Fruit fly (Drosophila melanogaster) whole organism, embryonic: Measurements from ENCODE around the gene CG11726.
A peak's percentile ranks its signal among the peaks of the same experiment; 100 is the strongest.

Experiments
- CG10543 ChIP-seq: fragments of 200-800 bp; sonication (Bioruptor generic); optimal IDR thresholded peaks from 3 replicates; lab custom pipeline; 2017; ENCODE audit warnings: missing biosample characterization, mild to moderate bottlenecking, missing genetic modification characterization, moderate library complexity
- CG11247 ChIP-seq: fragments of 200-800 bp; sonication (Bioruptor generic); IDR thresholded peaks from 2 replicates; pipeline ENCODE4 v1.3.6; 2022; ENCODE audit warnings: missing biosample characterization, missing genetic modification characterization
- CG11456 ChIP-seq: fragments of 200-800 bp; sonication (Bioruptor generic); IDR thresholded peaks from 3 replicates; pipeline ENCODE4 v1.3.6; 2022; ENCODE audit warnings: missing biosample characterization, missing genetic modification characterization
- CG1233 ChIP-seq: fragments of 200-800 bp; sonication (Bioruptor generic); optimal IDR thresholded peaks from 4 replicates; lab custom pipeline; 2018; ENCODE audit warnings: missing biosample characterization, mild to moderate bottlenecking, missing genetic modification characterization
- CG1529 ChIP-seq: fragments of 200-800 bp; sonication (Bioruptor generic); optimal IDR thresholded peaks from 3 replicates; lab custom pipeline; 2018; ENCODE audit warnings: missing biosample characterization, missing genetic modification characterization
- CG16813 ChIP-seq: fragments of 200-800 bp; sonication (Bioruptor generic); IDR thresholded peaks from 3 replicates; pipeline ENCODE4 v1.3.6; 2022; ENCODE audit warnings: missing biosample characterization, missing genetic modification characterization; ENCODE audit not compliant: partially characterized antibody
- CG17328 ChIP-seq: fragments of 200-800 bp; sonication (Bioruptor generic); IDR thresholded peaks from 2 replicates; pipeline ENCODE4 v1.3.6; 2022; ENCODE audit warnings: missing biosample characterization, missing genetic modification characterization
- CG18476 ChIP-seq: fragments of 200-800 bp; sonication (Bioruptor generic); optimal IDR thresholded peaks from 2 replicates; lab custom pipeline; 2016; ENCODE audit warnings: missing biosample characterization, mild to moderate bottlenecking, missing genetic modification characterization
- CG30020 ChIP-seq: fragments of 200-800 bp; optimal IDR thresholded peaks from 2 replicates; lab custom pipeline; 2019; ENCODE audit warnings: missing biosample characterization, mild to moderate bottlenecking, missing genetic modification characterization, moderate library complexity
- CG34376 ChIP-seq: fragments of 200-800 bp; sonication (Bioruptor generic); optimal IDR thresholded peaks from 2 replicates; lab custom pipeline; 2018; ENCODE audit warnings: missing biosample characterization, mild to moderate bottlenecking, missing genetic modification characterization
- CG3838 ChIP-seq: fragments of 200-800 bp; sonication (Bioruptor generic); optimal IDR thresholded peaks from 3 replicates; lab custom pipeline; 2016; ENCODE audit warnings: missing biosample characterization, missing genetic modification characterization
- CG4424 ChIP-seq: fragments of 200-800 bp; sonication (Bioruptor generic); optimal IDR thresholded peaks from 3 replicates; lab custom pipeline; 2016; ENCODE audit warnings: missing biosample characterization, missing genetic modification characterization
- CG4617 ChIP-seq: fragments of 200-800 bp; sonication (Bioruptor generic); optimal IDR thresholded peaks from 3 replicates; lab custom pipeline; 2016; ENCODE audit warnings: missing biosample characterization, missing genetic modification characterization, borderline replicate concordance
- CG4820 ChIP-seq: fragments of 200-800 bp; sonication (Bioruptor generic); optimal IDR thresholded peaks from 3 replicates; lab custom pipeline; 2016; ENCODE audit warnings: missing biosample characterization, missing genetic modification characterization
- CG5180 ChIP-seq: fragments of 200-800 bp; sonication (Bioruptor generic); optimal IDR thresholded peaks from 3 replicates; lab custom pipeline; 2017; ENCODE audit warnings: missing biosample characterization, missing genetic modification characterization, mild to moderate bottlenecking, moderate library complexity, missing genetic modification reagents
- CG7745 ChIP-seq: fragments of 200-800 bp; sonication (Bioruptor generic); optimal IDR thresholded peaks from 2 replicates; lab custom pipeline; 2018; ENCODE audit warnings: missing biosample characterization, mild to moderate bottlenecking, missing genetic modification characterization, moderate library complexity
- CG7987 ChIP-seq: fragments of 200-800 bp; sonication (Bioruptor generic); optimal IDR thresholded peaks from 2 replicates; lab custom pipeline; 2018; ENCODE audit warnings: missing biosample characterization, mild to moderate bottlenecking, missing genetic modification characterization, moderate library complexity
- CG8359 ChIP-seq: fragments of 200-800 bp; sonication (Bioruptor generic); optimal IDR thresholded peaks from 2 replicates; lab custom pipeline; 2017; ENCODE audit warnings: missing biosample characterization, mild to moderate bottlenecking, missing genetic modification characterization, borderline replicate concordance
- CG9215 ChIP-seq: fragments of 200-800 bp; sonication (Bioruptor generic); IDR thresholded peaks from 2 replicates; pipeline ENCODE4 v1.3.6; 2022; ENCODE audit warnings: missing biosample characterization, missing genetic modification characterization
- HLH4C ChIP-seq: fragments of 200-800 bp; sonication (Bioruptor generic); IDR thresholded peaks from 3 replicates; pipeline ENCODE4 v1.3.6; 2022; ENCODE audit warnings: missing biosample characterization, missing genetic modification characterization; ENCODE audit not compliant: partially characterized antibody
- Lhr ChIP-seq: fragments of 200-800 bp; sonication (Bioruptor generic); optimal IDR thresholded peaks from 3 replicates; lab custom pipeline; 2017; ENCODE audit warnings: mild to moderate bottlenecking, missing biosample characterization, missing genetic modification reagents, missing genetic modification characterization
- Lim3 ChIP-seq: fragments of 200-800 bp; sonication (Bioruptor generic); IDR thresholded peaks from 2 replicates; pipeline ENCODE4 v1.3.6; 2022; ENCODE audit warnings: missing biosample characterization, missing genetic modification characterization
- MESR4 ChIP-seq: fragments of 200-800 bp; sonication (Bioruptor generic); optimal IDR thresholded peaks from 2 replicates; lab custom pipeline; 2018; ENCODE audit warnings: missing biosample characterization, mild to moderate bottlenecking, missing genetic modification characterization, moderate library complexity
- Meics ChIP-seq: fragments of 200-800 bp; sonication (Bioruptor generic); optimal IDR thresholded peaks from 2 replicates; lab custom pipeline; 2017; ENCODE audit warnings: missing biosample characterization, mild to moderate bottlenecking, missing genetic modification characterization
- Oaz ChIP-seq: fragments of 200-800 bp; sonication (Bioruptor generic); IDR thresholded peaks from 2 replicates; pipeline ENCODE4 v1.3.6; 2022; ENCODE audit warnings: missing biosample characterization, missing genetic modification characterization
- Pdp1 ChIP-seq, 2 experiments: fragments of 200-800 bp; sonication (Bioruptor generic); optimal IDR thresholded peaks; 3 replicates each; lab custom pipeline; 2016; ENCODE audit warnings: missing biosample characterization in 2 of 2, missing genetic modification characterization in 2 of 2, mild to moderate bottlenecking in 1 of 2, moderate library complexity in 1 of 2
- Ptx1 ChIP-seq: fragments of 200-800 bp; sonication (Bioruptor generic); IDR thresholded peaks from 2 replicates; pipeline ENCODE4 v1.3.6; 2022; ENCODE audit warnings: missing biosample characterization, missing genetic modification characterization
- Sin3A ChIP-seq: fragments of >200 bp; optimal IDR thresholded peaks from 2 replicates; lab custom pipeline; 2018
- Trl ChIP-seq, 3 experiments: fragments of >200 bp in 2 of 3; fragments of 200-800 bp in 1 of 3; sonication (Bioruptor generic) in 1 of 3; optimal IDR thresholded peaks; 2 replicates in 1 of 3; 3 replicates in 2 of 3; lab custom pipeline; 2016 to 2017; ENCODE audit warnings: missing biosample characterization in 1 of 3, missing genetic modification characterization in 1 of 3
- YL-1 ChIP-seq: fragments of 200-800 bp; sonication (Bioruptor generic); optimal IDR thresholded peaks from 3 replicates; lab custom pipeline; 2017; ENCODE audit warnings: missing biosample characterization, mild to moderate bottlenecking, missing genetic modification characterization
- ash1 ChIP-seq: fragments of 200-800 bp; sonication (Bioruptor generic); optimal IDR thresholded peaks from 2 replicates; lab custom pipeline; 2018; ENCODE audit warnings: missing biosample characterization, mild to moderate bottlenecking, missing genetic modification characterization
- bcd ChIP-seq: fragments of 200-800 bp; sonication (Bioruptor generic); optimal IDR thresholded peaks from 2 replicates; lab custom pipeline; 2017; ENCODE audit warnings: missing biosample characterization, mild to moderate bottlenecking, missing genetic modification characterization
- ci ChIP-seq: fragments of 200-800 bp; sonication (Bioruptor generic); IDR thresholded peaks from 3 replicates; pipeline ENCODE4 v1.3.6; 2022; ENCODE audit warnings: missing biosample characterization, missing genetic modification characterization
- gem ChIP-seq: fragments of 200-800 bp; sonication (Bioruptor generic); optimal IDR thresholded peaks from 2 replicates; lab custom pipeline; 2019; ENCODE audit warnings: missing biosample characterization, mild to moderate bottlenecking, missing genetic modification characterization, moderate library complexity
- lbe ChIP-seq: fragments of 200-800 bp; sonication (Bioruptor generic); optimal IDR thresholded peaks from 2 replicates; lab custom pipeline; 2016; ENCODE audit warnings: missing biosample characterization, mild to moderate bottlenecking, missing genetic modification characterization
- mirr ChIP-seq: fragments of 200-800 bp; sonication (Bioruptor generic); optimal IDR thresholded peaks from 3 replicates; lab custom pipeline; 2018; ENCODE audit warnings: missing biosample characterization, mild to moderate bottlenecking, missing genetic modification characterization
- nmo ChIP-seq: fragments of 200-800 bp; sonication (Bioruptor generic); optimal IDR thresholded peaks from 2 replicates; lab custom pipeline; 2018; ENCODE audit warnings: missing biosample characterization, mild to moderate bottlenecking, missing genetic modification characterization, moderate library complexity
- oc ChIP-seq: fragments of 200-800 bp; sonication (Bioruptor generic); optimal IDR thresholded peaks from 2 replicates; lab custom pipeline; 2018; ENCODE audit warnings: missing biosample characterization, mild to moderate bottlenecking, missing genetic modification characterization, moderate library complexity
- odd ChIP-seq: fragments of 200-800 bp; sonication (Bioruptor generic); optimal IDR thresholded peaks from 2 replicates; lab custom pipeline; 2017; ENCODE audit warnings: missing biosample characterization, mild to moderate bottlenecking, missing genetic modification characterization
- pho ChIP-seq: fragments of 200-800 bp; sonication (Bioruptor generic); optimal IDR thresholded peaks from 2 replicates; lab custom pipeline; 2016; ENCODE audit warnings: missing biosample characterization, missing genetic modification characterization
- pita ChIP-seq: fragments of 200-800 bp; sonication (Bioruptor generic); optimal IDR thresholded peaks from 2 replicates; lab custom pipeline; 2017; ENCODE audit warnings: missing biosample characterization, mild to moderate bottlenecking, missing genetic modification characterization
- pnt ChIP-seq: fragments of 200-800 bp; sonication (Bioruptor generic); optimal IDR thresholded peaks from 3 replicates; lab custom pipeline; 2016; ENCODE audit warnings: missing biosample characterization, missing genetic modification characterization
- pzg ChIP-seq: fragments of 200-800 bp; sonication (Bioruptor generic); optimal IDR thresholded peaks from 3 replicates; lab custom pipeline; 2018; ENCODE audit warnings: missing biosample characterization, mild to moderate bottlenecking, missing genetic modification characterization, moderate library complexity
- sc ChIP-seq, 3 experiments: fragments of >200 bp in 2 of 3; fragments of 200-800 bp in 1 of 3; sonication (Bioruptor generic) in 1 of 3; optimal IDR thresholded peaks; 2 replicates in 2 of 3; 3 replicates in 1 of 3; lab custom pipeline; 2017; ENCODE audit warnings: mild to moderate bottlenecking in 1 of 3, missing biosample characterization in 1 of 3, missing genetic modification characterization in 1 of 3, missing genetic modification reagents in 1 of 3
- sens-2 ChIP-seq: fragments of 200-800 bp; sonication (Bioruptor generic); IDR thresholded peaks from 2 replicates; pipeline ENCODE4 v1.3.6; 2022; ENCODE audit warnings: missing biosample characterization, missing genetic modification characterization
- ssp ChIP-seq: fragments of 200-800 bp; sonication (Bioruptor generic); IDR thresholded peaks from 2 replicates; pipeline ENCODE4 v1.3.6; 2022; ENCODE audit warnings: missing biosample characterization, missing genetic modification characterization
- tll ChIP-seq, 2 experiments: fragments of 200-800 bp in 1 of 2; fragments of >200 bp in 1 of 2; sonication (Bioruptor generic) in 1 of 2; optimal IDR thresholded peaks; 2 replicates each; lab custom pipeline; 2017 to 2019; ENCODE audit warnings: missing biosample characterization in 2 of 2, missing genetic modification characterization in 2 of 2, mild to moderate bottlenecking in 1 of 2, moderate library complexity in 1 of 2
- usp ChIP-seq: fragments of >200 bp; optimal IDR thresholded peaks from 2 replicates; lab custom pipeline; 2017; ENCODE audit warnings: missing biosample characterization, missing genetic modification characterization

Gene CG11726

DNA sequence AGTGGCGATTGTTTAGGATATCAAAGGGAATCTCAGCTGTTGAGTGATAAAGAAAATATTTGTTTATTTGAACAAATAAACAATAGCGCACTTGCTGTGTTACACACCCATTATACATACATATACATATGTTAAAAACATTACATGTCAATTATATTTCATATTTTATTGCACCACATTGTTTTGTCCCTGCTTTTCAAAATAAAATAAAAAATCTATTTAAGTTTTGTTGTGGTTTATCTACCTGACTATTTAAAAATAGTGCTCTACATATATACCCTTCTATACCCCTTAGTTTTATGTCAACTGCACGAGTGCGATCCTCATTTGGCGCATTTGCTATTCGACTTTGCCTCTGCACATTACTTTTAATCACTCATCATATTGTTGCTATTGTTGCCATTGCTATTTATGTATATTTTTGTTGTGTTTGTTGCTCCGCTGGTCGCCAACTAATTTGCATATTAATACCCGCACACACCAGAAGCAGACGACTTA lies 44.5 kb upstream of the CG11726 start (continued):
- peak; percentile 95 for TF ChIP-seq Ptx1
- TF ChIP-seq CG7987 (GFP tag; lab: Kevin White, UChicago) = no peak
- TF ChIP-seq Pdp1 (GFP tag; optimal IDR thresholded peaks at IDR 0.05; lab: Kevin White, UChicago) = peak; percentile 68 to 86
- peak; percentile 77 for TF ChIP-seq Oaz
- no peak for TF ChIP-seq HLH4C
- TF ChIP-seq CG4424 (GFP tag; lab: Kevin White, UChicago) = peak; percentile 94
- peak; percentile 3 for TF ChIP-seq CG7745 (tag; lab: Kevin White, UChicago)
- TF ChIP-seq ci (GFP tag; lab: Robert Waterston, UW) = peak; percentile 69; the same call in 2 of the 3 replicates
- peak; percentile 86 for TF ChIP-seq CG4820 (GFP tag; lab: Kevin White, UChicago)
- TF ChIP-seq CG5180 (GFP tag; lab: Kevin White, UChicago) = peak; percentile 76
- TF ChIP-seq pita (GFP tag; lab: Kevin White, UChicago) = no peak
- no peak for TF ChIP-seq tll (GFP tag; optimal IDR thresholded peaks at IDR 0.05; lab: Kevin White, UChicago)
- peak; percentile 57 for TF ChIP-seq sens-2 (GFP tag; lab: Robert Waterston, UW)
- peak; percentile 23 for TF ChIP-seq mirr (GFP tag; lab: Kevin White, UChicago)
- peak; percentile 79 for TF ChIP-seq CG8359 (GFP tag; lab: Kevin White, UChicago)
- peak; percentile 97 for TF ChIP-seq gem (tag; lab: Kevin White, UChicago)
- TF ChIP-seq CG1529 (GFP tag; lab: Kevin White, UChicago) = peak; percentile 88
- TF ChIP-seq pzg (GFP tag; lab: Kevin White, UChicago) = peak; percentile 1
- no peak for TF ChIP-seq ash1
- peak; percentile 90 for TF ChIP-seq CG9215 (GFP tag; lab: Robert Waterston, UW)
- no peak for TF ChIP-seq usp (GFP tag; lab: Kevin White, UChicago)
- TF ChIP-seq CG11247 (GFP tag; lab: Robert Waterston, UW) = peak; percentile 87
- no peak for TF ChIP-seq Trl (optimal IDR thresholded peaks at IDR 0.05; lab: Kevin White, UChicago)
- peak; percentile 67 for TF ChIP-seq Trl (GFP tag; optimal IDR thresholded peaks at IDR 0.05; lab: Kevin White, UChicago)
- TF ChIP-seq MESR4 (GFP tag; lab: Kevin White, UChicago) = peak; percentile 14
- TF ChIP-seq CG1233 (GFP tag; lab: Kevin White, UChicago) = peak; percentile 90
- TF ChIP-seq pho (GFP tag; lab: Kevin White, UChicago) = peak; percentile 63
- no peak for TF ChIP-seq lbe (GFP tag; lab: Kevin White, UChicago)
- no peak for TF ChIP-seq CG16813 (GFP tag; lab: Robert Waterston, UW)
- peak; percentile 88 for TF ChIP-seq CG17328 (GFP tag; lab: Robert Waterston, UW)
- peak; percentile 69 for TF ChIP-seq odd (GFP tag; lab: Kevin White, UChicago)
- TF ChIP-seq ssp (GFP tag; lab: Robert Waterston, UW) = peak; percentile 85
- no peak for TF ChIP-seq YL-1 (GFP tag; lab: Kevin White, UChicago)
- no peak for TF ChIP-seq CG10543
- TF ChIP-seq CG4617 = peak; percentile 50
- peak; percentile 71 for TF ChIP-seq pnt (GFP tag; lab: Kevin White, UChicago)
- TF ChIP-seq Lim3 (GFP tag; lab: Robert Waterston, UW) = peak; percentile 79
- TF ChIP-seq CG30020 (tag; lab: Kevin White, UChicago) = peak; percentile 39
- TF ChIP-seq sc (optimal IDR thresholded peaks at IDR 0.05; lab: Kevin White, UChicago) = no peak
- peak; percentile 85 for TF ChIP-seq sc (GFP tag; optimal IDR thresholded peaks at IDR 0.05; lab: Kevin White, UChicago)
- TF ChIP-seq CG3838 (GFP tag; lab: Kevin White, UChicago) = peak; percentile 41
- peak; percentile 98 for TF ChIP-seq nmo (GFP tag; lab: Kevin White, UChicago)
- peak; percentile 88 for TF ChIP-seq Meics (GFP tag; lab: Kevin White, UChicago)
- TF ChIP-seq CG34376 (GFP tag; lab: Kevin White, UChicago) = peak; percentile 20
- no peak for TF ChIP-seq Sin3A (lab: Kevin White, UChicago)
- TF ChIP-seq CG11456 (GFP tag; lab: Robert Waterston, UW) = peak; percentile 86
- peak; percentile 72 for TF ChIP-seq oc (tag; lab: Kevin White, UChicago)
- TF ChIP-seq bcd (GFP tag; lab: Kevin White, UChicago) = peak; percentile 89
- TF ChIP-seq CG18476 = peak; percentile 58
- peak; percentile 70 for TF ChIP-seq Lhr
